Worm (Caenorhabditis elegans): Measurements from ENCODE around the gene C49C8.1.

C49C8.1 gene

ce11 chrIV:8654115-8654628, at the start of gene C49C8.1:
C49C8.1 (plus strand) TSS chrIV:8654578.
- no peak for TF ChIP-seq fos-1 (tag; optimal IDR thresholded peaks at IDR 0.05)
- no peak for TF ChIP-seq lin-38 (GFP tag; IDR thresholded peaks at IDR 0.05)
- no peak for TF ChIP-seq nhr-25 (tag; optimal IDR thresholded peaks at IDR 0.05; ENCODE audit: borderline replicate concordance, insufficient read depth)
- no peak for TF ChIP-seq ztf-7 (tag; optimal IDR thresholded peaks at IDR 0.05)
- TF ChIP-seq aha-1 (tag): peak; percentile 60
- peak; percentile 72 for TF ChIP-seq php-3 (GFP tag; IDR thresholded peaks at IDR 0.05)
- peak; percentile 34; the same call in 1 of the 2 replicates for TF ChIP-seq ceh-20 (GFP tag; IDR thresholded peaks at IDR 0.05)
- no peak for TF ChIP-seq nhr-42 (GFP tag; IDR thresholded peaks at IDR 0.05)

ce11 chrIV:8605217-8605616, 49.2 kb upstream of the C49C8.1 start:
- TF ChIP-seq daf-16 (GFP tag; optimal IDR thresholded peaks at IDR 0.05) (peak in 1 of 2 experiments; percentile 48), daf-16 (tag; optimal IDR thresholded peaks at IDR 0.05) (no peak), ceh-28 (tag; optimal IDR thresholded peaks at IDR 0.05) (no peak), mdl-1 (tag; optimal IDR thresholded peaks at IDR 0.05) (peak in 1 of 2 experiments; percentile 1), unc-62 (GFP tag; optimal IDR thresholded peaks at IDR 0.05 in 1 of 2) (peak in 1 of 2 experiments; percentile 41), unc-62 (tag; optimal IDR thresholded peaks at IDR 0.05) (no peak), nhr-11 (tag; optimal IDR thresholded peaks at IDR 0.05) (peak; percentile 66), ZK337.2 (GFP tag; IDR thresholded peaks at IDR 0.05) (peak; percentile 37; the same call in 1 of the 2 replicates), fos-1 (tag; optimal IDR thresholded peaks at IDR 0.05) (no peak)

ce11 chrIV:8607468-8607867, 46.9 kb upstream of the C49C8.1 start:
- TF ChIP-seq snpc-1.2 (GFP tag; IDR thresholded peaks at IDR 0.05): 0 out of 2 replicates have a peak, but pooled peaks have one; percentile 15

- TF ChIP-seq zfp-3 (GFP tag; conservative IDR thresholded peaks at IDR 0.05) (no peak), lin-1 (GFP tag; IDR thresholded peaks at IDR 0.05) (no peak), fos-1 (tag; optimal IDR thresholded peaks at IDR 0.05) (no peak)
Measured at ce11 chrIV:8608204-8608603, 46.2 kb upstream of the C49C8.1 start.

- TF ChIP-seq ZK337.2 (GFP tag; IDR thresholded peaks at IDR 0.05) (no peak), ceh-20 (GFP tag; IDR thresholded peaks at IDR 0.05) (no peak), F26F4.8 (GFP tag; conservative IDR thresholded peaks at IDR 0.05) (no peak), set-16 (GFP tag; IDR thresholded peaks at IDR 0.05) (no peak), lim-7 (GFP tag; IDR thresholded peaks at IDR 0.05) (no peak), cey-2 (tag; optimal IDR thresholded peaks at IDR 0.05; ENCODE audit: borderline replicate concordance, insufficient read depth) (no peak), spr-3 (GFP tag; optimal IDR thresholded peaks at IDR 0.05) (no peak), dmd-8 (GFP tag; IDR thresholded peaks at IDR 0.05) (no peak), sdz-12 (GFP tag; optimal IDR thresholded peaks at IDR 0.05) (no peak), D1046.2 (GFP tag; IDR thresholded peaks at IDR 0.05) (no peak), ceh-28 (tag; optimal IDR thresholded peaks at IDR 0.05) (no peak), daf-16 (GFP tag; optimal IDR thresholded peaks at IDR 0.05) (no peak), daf-16 (tag; optimal IDR thresholded peaks at IDR 0.05) (no peak), snpc-4 (tag; optimal IDR thresholded peaks at IDR 0.05) (no peak), pqm-1 (tag; optimal IDR thresholded peaks at IDR 0.05) (no peak)
Measured at ce11 chrIV:8608934-8609333, 45.4 kb upstream of the C49C8.1 start, which contains the start of gene F42A9.6. F42A9.6 (plus strand) TSS chrIV:8609234.

ce11 chrIV:8611886-8612542, 42.4 kb upstream of the C49C8.1 start, which contains the start of the genes F42A9.17 and cyp-33E2:
F42A9.17 (minus strand) TSS chrIV:8611936.
cyp-33E2 (plus strand) TSS chrIV:8612334.
- TF ChIP-seq daf-12 (tag; optimal IDR thresholded peaks at IDR 0.05): no peak
- TF ChIP-seq lin-39 (tag; optimal IDR thresholded peaks at IDR 0.05): no peak
- TF ChIP-seq daf-16 (GFP tag; optimal IDR thresholded peaks at IDR 0.05): no peak
- TF ChIP-seq daf-16 (tag; optimal IDR thresholded peaks at IDR 0.05): peak; percentile 88
- TF ChIP-seq zip-11 (GFP tag; IDR thresholded peaks at IDR 0.05): no peak
- TF ChIP-seq ceh-20 (GFP tag; IDR thresholded peaks at IDR 0.05): no peak
- TF ChIP-seq mdt-29 (GFP tag; IDR thresholded peaks at IDR 0.05): no peak
- peak; percentile 65; the same call in 1 of the 2 replicates for TF ChIP-seq php-3 (GFP tag; IDR thresholded peaks at IDR 0.05)
- no peak for TF ChIP-seq nhr-42 (GFP tag; IDR thresholded peaks at IDR 0.05)
- peak; percentile 90 for TF ChIP-seq pqm-1 (tag; optimal IDR thresholded peaks at IDR 0.05)
- TF ChIP-seq pha-4 (GFP tag; IDR thresholded peaks at IDR 0.05): no peak
- peak; percentile 12 for TF ChIP-seq pha-4 (tag; optimal IDR thresholded peaks at IDR 0.05)
- TF ChIP-seq ceh-62 (tag; optimal IDR thresholded peaks at IDR 0.05): no peak
- no peak for TF ChIP-seq nhr-11 (tag; optimal IDR thresholded peaks at IDR 0.05)
- peak; percentile 61 for TF ChIP-seq dve-1 (tag; optimal IDR thresholded peaks at IDR 0.05; ENCODE audit: insufficient read depth)
- TF ChIP-seq nhr-28 (tag; optimal IDR thresholded peaks at IDR 0.05): peak; percentile 88
- TF ChIP-seq nhr-77 (tag; optimal IDR thresholded peaks at IDR 0.05): peak; percentile 44
- no peak for TF ChIP-seq skn-1 (tag; optimal IDR thresholded peaks at IDR 0.05)
- no peak for TF ChIP-seq dmd-8 (GFP tag; IDR thresholded peaks at IDR 0.05)

Data from whole organism, L4 larva.